Fruit fly (Drosophila melanogaster): ENCODE measurements around the gene CG5800.

dm6 chrX:17657050-17657696 lies 21.1 kb downstream of the CG5800 start, which contains the start of gene beta-Spec:
- TF ChIP-seq jim (GFP tag; optimal IDR thresholded peaks at IDR 0.05) (no peak), h (GFP tag; optimal IDR thresholded peaks at IDR 0.05) (no peak), psq (GFP tag; optimal IDR thresholded peaks at IDR 0.05) (peak; percentile 43), sage (GFP tag; optimal IDR thresholded peaks at IDR 0.05) (no peak), Hr78 (GFP tag; optimal IDR thresholded peaks at IDR 0.05) (no peak), usp (GFP tag; optimal IDR thresholded peaks at IDR 0.05) (no peak), CG9705 (GFP tag; optimal IDR thresholded peaks at IDR 0.05) (no peak), OdsH (GFP tag; optimal IDR thresholded peaks at IDR 0.05) (no peak), Dif (GFP tag; optimal IDR thresholded peaks at IDR 0.05; ENCODE audit: partially characterized antibody) (no peak)

Measured in whole organism, wandering third instar larva.